Fruit fly (Drosophila melanogaster) whole organism, embryonic: ENCODE measurements around the gene papi.

Source experiments
- Awh ChIP-seq: fragments of 200-800 bp; sonication (Bioruptor generic); IDR thresholded peaks from 2 replicates; pipeline ENCODE4, ENCODE4 v1.3.6; 2022; ENCODE audit warnings: missing biosample characterization, missing genetic modification characterization
- B-H2 ChIP-seq: fragments of 200-800 bp; sonication (Bioruptor generic); optimal IDR thresholded peaks from 2 replicates; lab custom pipeline; 2018; ENCODE audit warnings: missing biosample characterization, mild to moderate bottlenecking, missing genetic modification characterization
- CG10462 ChIP-seq: fragments of 200-800 bp; sonication (Bioruptor generic); optimal IDR thresholded peaks from 2 replicates; lab custom pipeline; 2016; ENCODE audit warnings: missing biosample characterization, missing genetic modification characterization
- CG11723 ChIP-seq: fragments of 200-800 bp; sonication (Bioruptor generic); optimal IDR thresholded peaks from 2 replicates; lab custom pipeline; 2017; ENCODE audit warnings: missing biosample characterization, mild to moderate bottlenecking, missing genetic modification characterization
- CG12071 ChIP-seq: fragments of 200-800 bp; sonication (Bioruptor generic); optimal IDR thresholded peaks from 3 replicates; lab custom pipeline; 2018; ENCODE audit warnings: missing biosample characterization, mild to moderate bottlenecking, missing genetic modification characterization
- CG12391 ChIP-seq: fragments of 200-800 bp; sonication (Bioruptor generic); optimal IDR thresholded peaks from 3 replicates; lab custom pipeline; 2018; ENCODE audit warnings: missing biosample characterization, mild to moderate bottlenecking, missing genetic modification characterization, moderate library complexity
- CG14441 ChIP-seq: fragments of 200-800 bp; sonication (Bioruptor generic); IDR thresholded peaks from 2 replicates; pipeline ENCODE4 v1.3.6; 2022; ENCODE audit warnings: missing biosample characterization, missing genetic modification characterization
- CG15514 ChIP-seq: fragments of 200-800 bp; sonication (Bioruptor generic); optimal IDR thresholded peaks from 3 replicates; lab custom pipeline; 2017; ENCODE audit warnings: missing biosample characterization, missing genetic modification characterization, mild to moderate bottlenecking, moderate library complexity, missing genetic modification reagents
- CG1603 ChIP-seq: fragments of 200-800 bp; sonication (Bioruptor generic); optimal IDR thresholded peaks from 2 replicates; lab custom pipeline; 2019; ENCODE audit warnings: missing biosample characterization, mild to moderate bottlenecking, missing genetic modification characterization, moderate library complexity
- CG16813 ChIP-seq: fragments of 200-800 bp; sonication (Bioruptor generic); IDR thresholded peaks from 3 replicates; pipeline ENCODE4 v1.3.6; 2022; ENCODE audit warnings: missing biosample characterization, missing genetic modification characterization; ENCODE audit not compliant: partially characterized antibody
- CG17568 ChIP-seq: fragments of 200-800 bp; sonication (Bioruptor generic); optimal IDR thresholded peaks from 2 replicates; lab custom pipeline; 2018; ENCODE audit warnings: missing biosample characterization, mild to moderate bottlenecking, missing genetic modification characterization, moderate library complexity
- CG17829 ChIP-seq: fragments of 200-800 bp; optimal IDR thresholded peaks from 2 replicates; lab custom pipeline; 2019; ENCODE audit warnings: missing biosample characterization, mild to moderate bottlenecking, missing genetic modification characterization, moderate library complexity
- CG2889 ChIP-seq: fragments of 200-800 bp; sonication (Bioruptor generic); IDR thresholded peaks from 3 replicates; pipeline ENCODE4 v1.3.6; 2022; ENCODE audit warnings: missing biosample characterization, missing genetic modification characterization
- CG32532 ChIP-seq: fragments of 200-800 bp; sonication (Bioruptor generic); IDR thresholded peaks from 2 replicates; pipeline ENCODE4 v1.3.6; 2022; ENCODE audit warnings: missing biosample characterization, missing genetic modification characterization
- CG3281 ChIP-seq: fragments of 200-800 bp; sonication (Bioruptor generic); optimal IDR thresholded peaks from 3 replicates; lab custom pipeline; 2017; ENCODE audit warnings: missing biosample characterization, mild to moderate bottlenecking, missing genetic modification characterization
- CG3995 ChIP-seq: fragments of 200-800 bp; sonication (Bioruptor generic); optimal IDR thresholded peaks from 3 replicates; lab custom pipeline; 2016; ENCODE audit warnings: missing biosample characterization, missing genetic modification characterization
- CG5180 ChIP-seq: fragments of 200-800 bp; sonication (Bioruptor generic); optimal IDR thresholded peaks from 3 replicates; lab custom pipeline; 2017; ENCODE audit warnings: missing biosample characterization, missing genetic modification characterization, mild to moderate bottlenecking, moderate library complexity, missing genetic modification reagents
- CG6175 ChIP-seq: fragments of 200-800 bp; sonication (Bioruptor generic); IDR thresholded peaks from 3 replicates; pipeline ENCODE4 v1.3.6; 2022; ENCODE audit warnings: missing biosample characterization, missing genetic modification characterization
- CG6654 ChIP-seq: fragments of 200-800 bp; sonication (Bioruptor generic); optimal IDR thresholded peaks from 2 replicates; lab custom pipeline; 2017; ENCODE audit warnings: missing biosample characterization, mild to moderate bottlenecking, missing genetic modification characterization
- CG8290 ChIP-seq, 3 experiments: fragments of 200-800 bp; sonication (Bioruptor generic); optimal IDR thresholded peaks; 2 replicates each; lab custom pipeline; 2016 to 2019; ENCODE audit warnings: missing biosample characterization in 3 of 3, missing genetic modification characterization in 3 of 3, mild to moderate bottlenecking in 2 of 3, moderate library complexity in 1 of 3
- ERR ChIP-seq: fragments of 200-800 bp; sonication (Bioruptor generic); optimal IDR thresholded peaks from 2 replicates; lab custom pipeline; 2016; ENCODE audit warnings: missing biosample characterization, missing genetic modification characterization
- Eip74EF ChIP-seq, 2 experiments: fragments of 200-800 bp in 1 of 2; fragments of >200 bp in 1 of 2; sonication (Bioruptor generic) in 1 of 2; optimal IDR thresholded peaks; 2 replicates each; lab custom pipeline; 2017 to 2019; ENCODE audit warnings: missing biosample characterization in 2 of 2, missing genetic modification characterization in 2 of 2, mild to moderate bottlenecking in 1 of 2, moderate library complexity in 1 of 2
- Ets65A ChIP-seq: fragments of 200-800 bp; sonication (Bioruptor generic); peaks from one replicate; lab custom pipeline; 2016; ENCODE audit warnings: missing biosample characterization, missing genetic modification characterization
- Hmr ChIP-seq: fragments of 200-800 bp; sonication (Bioruptor generic); optimal IDR thresholded peaks from 3 replicates; lab custom pipeline; 2017; ENCODE audit warnings: mild to moderate bottlenecking, missing biosample characterization, missing genetic modification reagents, missing genetic modification characterization
- Med ChIP-seq: fragments of 200-800 bp; sonication (Bioruptor generic); peaks from one replicate; lab custom pipeline; 2016; ENCODE audit warnings: missing biosample characterization, missing genetic modification characterization, mild to moderate bottlenecking, inconsistent platforms, moderate library complexity
- NC2α ChIP-seq: fragments of 200-800 bp; sonication (Bioruptor generic); optimal IDR thresholded peaks from 2 replicates; lab custom pipeline; 2016; ENCODE audit warnings: missing biosample characterization, missing genetic modification characterization
- Nf-YA ChIP-seq: fragments of 200-800 bp; sonication (Bioruptor generic); IDR thresholded peaks from 2 replicates; pipeline ENCODE4 v1.3.6; 2022; ENCODE audit warnings: missing biosample characterization, missing genetic modification characterization
- Nf-YB ChIP-seq: fragments of 200-800 bp; sonication (Bioruptor generic); optimal IDR thresholded peaks from 3 replicates; lab custom pipeline; 2019; ENCODE audit warnings: missing biosample characterization, mild to moderate bottlenecking, missing genetic modification characterization, moderate library complexity
- Rfx ChIP-seq: fragments of 200-800 bp; sonication (Bioruptor generic); IDR thresholded peaks from 2 replicates; pipeline ENCODE4 v1.3.6; 2022; ENCODE audit warnings: missing biosample characterization, missing genetic modification characterization
- Sry-β ChIP-seq: fragments of 200-800 bp; sonication (Bioruptor generic); optimal IDR thresholded peaks from 2 replicates; lab custom pipeline; 2018; ENCODE audit warnings: missing biosample characterization, mild to moderate bottlenecking, missing genetic modification characterization, moderate library complexity
- Sry-δ ChIP-seq: fragments of 200-800 bp; sonication (Bioruptor generic); optimal IDR thresholded peaks from 2 replicates; lab custom pipeline; 2016; ENCODE audit warnings: missing biosample characterization, missing genetic modification characterization
- ap ChIP-seq: fragments of 200-800 bp; sonication (Bioruptor generic); IDR thresholded peaks from 2 replicates; pipeline ENCODE4 v1.3.6; 2022; ENCODE audit warnings: missing biosample characterization, missing genetic modification characterization
- ase ChIP-seq: fragments of 200-800 bp; sonication (Bioruptor generic); IDR thresholded peaks from 3 replicates; pipeline ENCODE4 v1.3.6; 2022; ENCODE audit warnings: missing biosample characterization, missing genetic modification characterization
- bowl ChIP-seq: fragments of 200-800 bp; sonication (Bioruptor generic); IDR thresholded peaks from 2 replicates; pipeline ENCODE4 v1.3.6; 2022; ENCODE audit warnings: missing biosample characterization, missing genetic modification characterization
- btn ChIP-seq: fragments of 200-800 bp; sonication (Bioruptor generic); optimal IDR thresholded peaks from 2 replicates; lab custom pipeline; 2016; ENCODE audit warnings: missing biosample characterization, missing genetic modification characterization
- cg ChIP-seq: fragments of 200-800 bp; sonication (Bioruptor generic); optimal IDR thresholded peaks from 3 replicates; lab custom pipeline; 2019; ENCODE audit warnings: missing biosample characterization, mild to moderate bottlenecking, missing genetic modification characterization, moderate library complexity
- crc ChIP-seq: fragments of 200-800 bp; sonication (Bioruptor generic); optimal IDR thresholded peaks from 2 replicates; lab custom pipeline; 2016; ENCODE audit warnings: missing biosample characterization, missing genetic modification characterization
- crol ChIP-seq: fragments of 200-800 bp; sonication (Bioruptor generic); IDR thresholded peaks from 2 replicates; pipeline ENCODE4 v1.3.6; 2022; ENCODE audit warnings: missing biosample characterization, missing genetic modification characterization
- dimm ChIP-seq: fragments of 200-800 bp; sonication (Bioruptor generic); IDR thresholded peaks from 2 replicates; pipeline ENCODE4 v1.3.6; 2022; ENCODE audit warnings: missing biosample characterization, missing genetic modification characterization
- emc ChIP-seq: fragments of 200-800 bp; sonication (Bioruptor generic); optimal IDR thresholded peaks from 2 replicates; lab custom pipeline; 2016; ENCODE audit warnings: missing biosample characterization, missing genetic modification characterization
- fru ChIP-seq: fragments of >200 bp; optimal IDR thresholded peaks from 2 replicates; lab custom pipeline; 2017
- ftz-f1 ChIP-seq: fragments of 200-800 bp; sonication (Bioruptor generic); optimal IDR thresholded peaks from 2 replicates; lab custom pipeline; 2016; ENCODE audit warnings: missing biosample characterization, missing genetic modification characterization
- h ChIP-seq: fragments of >200 bp; optimal IDR thresholded peaks from 2 replicates; lab custom pipeline; 2017
- hbn ChIP-seq: fragments of 200-800 bp; sonication (Bioruptor generic); IDR thresholded peaks from 2 replicates; pipeline ENCODE4 v1.3.6; 2022; ENCODE audit warnings: missing biosample characterization, missing genetic modification characterization; ENCODE audit not compliant: partially characterized antibody
- jing ChIP-seq: fragments of 200-800 bp; sonication (Bioruptor generic); optimal IDR thresholded peaks from 2 replicates; lab custom pipeline; 2018; ENCODE audit warnings: missing biosample characterization, mild to moderate bottlenecking, missing genetic modification characterization
- odd ChIP-seq: fragments of 200-800 bp; sonication (Bioruptor generic); optimal IDR thresholded peaks from 2 replicates; lab custom pipeline; 2017; ENCODE audit warnings: missing biosample characterization, mild to moderate bottlenecking, missing genetic modification characterization
- peb ChIP-seq: fragments of 200-800 bp; sonication (Bioruptor generic); IDR thresholded peaks from 2 replicates; pipeline ENCODE4 v1.3.6; 2022; ENCODE audit warnings: missing biosample characterization, missing genetic modification characterization
- pho ChIP-seq: fragments of 200-800 bp; sonication (Bioruptor generic); optimal IDR thresholded peaks from 2 replicates; lab custom pipeline; 2016; ENCODE audit warnings: missing biosample characterization, missing genetic modification characterization
- pnt ChIP-seq: fragments of 200-800 bp; sonication (Bioruptor generic); optimal IDR thresholded peaks from 3 replicates; lab custom pipeline; 2016; ENCODE audit warnings: missing biosample characterization, missing genetic modification characterization
- sob ChIP-seq: fragments of 200-800 bp; sonication (Bioruptor generic); IDR thresholded peaks from 2 replicates; pipeline ENCODE4 v1.3.6; 2022; ENCODE audit warnings: missing biosample characterization, missing genetic modification characterization
- tll ChIP-seq, 2 experiments: fragments of 200-800 bp in 1 of 2; fragments of >200 bp in 1 of 2; sonication (Bioruptor generic) in 1 of 2; optimal IDR thresholded peaks; 2 replicates each; lab custom pipeline; 2017 to 2019; ENCODE audit warnings: missing biosample characterization in 2 of 2, missing genetic modification characterization in 2 of 2, mild to moderate bottlenecking in 1 of 2, moderate library complexity in 1 of 2

Gene papi

dm6 chr2L:2179366-2179765 is 41.2 kb upstream of the papi start (continued):
- peak; percentile 50 for TF ChIP-seq Awh (GFP tag; lab: Robert Waterston, UW)
- TF ChIP-seq CG1603 (tag; lab: Kevin White, UChicago), result peak; percentile 76
- no peak for TF ChIP-seq cg (GFP tag; lab: Kevin White, UChicago)
- TF ChIP-seq CG32532 (GFP tag; lab: Robert Waterston, UW), result peak; percentile 84
- TF ChIP-seq CG14441 (GFP tag; lab: Robert Waterston, UW), result peak; percentile 63; the same call in 1 of the 2 replicates
- TF ChIP-seq odd (GFP tag; lab: Kevin White, UChicago), result no peak
- TF ChIP-seq CG8290 (GFP tag; optimal IDR thresholded peaks at IDR 0.05; lab: Kevin White, UChicago), result no peak
- TF ChIP-seq CG8290 (tag; optimal IDR thresholded peaks at IDR 0.05; lab: Kevin White, UChicago), result peak in 1 of 2 experiments; percentile 86
- TF ChIP-seq Sry-β (GFP tag; lab: Kevin White, UChicago), result no peak
- no peak for TF ChIP-seq tll (GFP tag; optimal IDR thresholded peaks at IDR 0.05; lab: Kevin White, UChicago)
- peak; percentile 51 for TF ChIP-seq CG11723 (GFP tag; lab: Kevin White, UChicago)
- peak; percentile 2 for TF ChIP-seq CG10462 (GFP tag; lab: Kevin White, UChicago)
- no peak for TF ChIP-seq crol
- TF ChIP-seq CG17568 (GFP tag; lab: Kevin White, UChicago), result peak; percentile 66
- TF ChIP-seq hbn (GFP tag; lab: Robert Waterston, UW), result no peak
- no peak for TF ChIP-seq ap (GFP tag; lab: Robert Waterston, UW)
- no peak for TF ChIP-seq fru (lab: Kevin White, UChicago)
- peak; percentile 68 for TF ChIP-seq ERR (GFP tag; lab: Kevin White, UChicago)
- no peak for TF ChIP-seq h (lab: Kevin White, UChicago)
- peak; percentile 71; the same call in 2 of the 3 replicates for TF ChIP-seq ase (GFP tag; lab: Robert Waterston, UW)
- no peak for TF ChIP-seq CG16813
- TF ChIP-seq CG15514 (GFP tag; lab: Kevin White, UChicago), result peak; percentile 39
- TF ChIP-seq NC2α, result peak; percentile 67
- peak in 1 of 2 experiments; percentile 63 for TF ChIP-seq Eip74EF (GFP tag; optimal IDR thresholded peaks at IDR 0.05; lab: Kevin White, UChicago)
- TF ChIP-seq btn (GFP tag; lab: Kevin White, UChicago), result peak; percentile 56
- TF ChIP-seq peb (GFP tag; lab: Robert Waterston, UW), result peak; percentile 46; the same call in 1 of the 2 replicates
- 0 out of 3 replicates have a peak, but pooled peaks have one; percentile 48 for TF ChIP-seq CG6175 (GFP tag; lab: Robert Waterston, UW)
- TF ChIP-seq CG2889, result no peak
- peak; percentile 83 for TF ChIP-seq CG12071 (GFP tag; lab: Kevin White, UChicago)
- peak; percentile 63 for TF ChIP-seq jing (GFP tag; lab: Kevin White, UChicago)
- peak; percentile 93 for TF ChIP-seq Ets65A (GFP tag; lab: Kevin White, UChicago)
- TF ChIP-seq emc (GFP tag; lab: Kevin White, UChicago), result peak; percentile 67
- peak; percentile 38 for TF ChIP-seq CG5180 (GFP tag; lab: Kevin White, UChicago)
- TF ChIP-seq pho (GFP tag; lab: Kevin White, UChicago), result peak; percentile 71
- TF ChIP-seq Med (GFP tag; lab: Kevin White, UChicago), result peak; percentile 96
- TF ChIP-seq Nf-YA (GFP tag; lab: Robert Waterston, UW), result peak; percentile 64; the same call in 1 of the 2 replicates
- peak; percentile 24 for TF ChIP-seq crc (GFP tag; lab: Kevin White, UChicago)
- TF ChIP-seq dimm (GFP tag; lab: Robert Waterston, UW), result 0 out of 2 replicates have a peak, but pooled peaks have one; percentile 3
- peak; percentile 60 for TF ChIP-seq CG3281 (GFP tag; lab: Kevin White, UChicago)
- TF ChIP-seq Rfx, result peak; percentile 86
- peak; percentile 37 for TF ChIP-seq CG3995 (GFP tag; lab: Kevin White, UChicago)
- no peak for TF ChIP-seq B-H2 (GFP tag; lab: Kevin White, UChicago)
- peak; percentile 53 for TF ChIP-seq CG17829
- peak; percentile 79 for TF ChIP-seq Hmr
- TF ChIP-seq ftz-f1, result no peak
- peak; percentile 74 for TF ChIP-seq sob (GFP tag; lab: Robert Waterston, UW)
- TF ChIP-seq Nf-YB, result peak; percentile 46
- peak; percentile 12 for TF ChIP-seq CG6654 (GFP tag; lab: Kevin White, UChicago)
- TF ChIP-seq bowl (GFP tag; lab: Robert Waterston, UW), result peak; percentile 58; the same call in 1 of the 2 replicates
- peak; percentile 36 for TF ChIP-seq Sry-δ (GFP tag; lab: Kevin White, UChicago)
- TF ChIP-seq CG12391 (tag; lab: Kevin White, UChicago), result peak; percentile 59
- peak; percentile 61 for TF ChIP-seq pnt
